Fruit fly (Drosophila melanogaster) whole organism, embryonic: ENCODE measurements around the gene CG32847.

Experiments used
- Adf1 ChIP-seq: fragments of 200-800 bp; sonication (Bioruptor generic); IDR thresholded peaks from 2 replicates; pipeline ENCODE4 v1.3.6; 2022; ENCODE audit warnings: missing biosample characterization, missing genetic modification characterization
- Aef1 ChIP-seq: fragments of 200-800 bp; sonication (Bioruptor generic); IDR thresholded peaks from 3 replicates; pipeline ENCODE4 v1.3.6; 2022; ENCODE audit warnings: missing biosample characterization, missing genetic modification characterization
- Asciz ChIP-seq: fragments of 200-800 bp; sonication (Bioruptor generic); optimal IDR thresholded peaks from 2 replicates; lab custom pipeline; 2017; ENCODE audit warnings: missing biosample characterization, mild to moderate bottlenecking, missing genetic modification characterization, missing genetic modification reagents
- BtbVII ChIP-seq: fragments of 200-800 bp; sonication (Bioruptor generic); optimal IDR thresholded peaks from 3 replicates; lab custom pipeline; 2017; ENCODE audit warnings: missing biosample characterization, mild to moderate bottlenecking, missing genetic modification characterization
- CG10462 ChIP-seq: fragments of 200-800 bp; sonication (Bioruptor generic); optimal IDR thresholded peaks from 2 replicates; lab custom pipeline; 2016; ENCODE audit warnings: missing biosample characterization, missing genetic modification characterization
- CG12104 ChIP-seq: fragments of 200-800 bp; sonication (Bioruptor generic); optimal IDR thresholded peaks from 3 replicates; lab custom pipeline; 2016; ENCODE audit warnings: missing biosample characterization, missing genetic modification characterization
- CG13424 ChIP-seq: fragments of 200-800 bp; sonication (Bioruptor generic); optimal IDR thresholded peaks from 2 replicates; lab custom pipeline; 2019; ENCODE audit warnings: missing biosample characterization, mild to moderate bottlenecking, missing genetic modification characterization, moderate library complexity
- CG13775 ChIP-seq: fragments of 200-800 bp; sonication (Bioruptor generic); optimal IDR thresholded peaks from 3 replicates; lab custom pipeline; 2017; ENCODE audit warnings: missing biosample characterization, mild to moderate bottlenecking, missing genetic modification characterization
- CG14441 ChIP-seq: fragments of 200-800 bp; sonication (Bioruptor generic); IDR thresholded peaks from 2 replicates; pipeline ENCODE4 v1.3.6; 2022; ENCODE audit warnings: missing biosample characterization, missing genetic modification characterization
- CG16813 ChIP-seq: fragments of 200-800 bp; sonication (Bioruptor generic); IDR thresholded peaks from 3 replicates; pipeline ENCODE4 v1.3.6; 2022; ENCODE audit warnings: missing biosample characterization, missing genetic modification characterization; ENCODE audit not compliant: partially characterized antibody
- CG17361 ChIP-seq: fragments of 200-800 bp; sonication (Bioruptor generic); IDR thresholded peaks from 3 replicates; pipeline ENCODE4 v1.3.6; 2022; ENCODE audit warnings: missing biosample characterization, missing genetic modification characterization
- CG17568 ChIP-seq: fragments of 200-800 bp; sonication (Bioruptor generic); optimal IDR thresholded peaks from 2 replicates; lab custom pipeline; 2018; ENCODE audit warnings: missing biosample characterization, mild to moderate bottlenecking, missing genetic modification characterization, moderate library complexity
- CG18262 ChIP-seq: fragments of 200-800 bp; optimal IDR thresholded peaks from 3 replicates; lab custom pipeline; 2019; ENCODE audit warnings: missing biosample characterization, mild to moderate bottlenecking, missing genetic modification characterization, moderate library complexity
- CG2712 ChIP-seq: fragments of 200-800 bp; optimal IDR thresholded peaks from 3 replicates; lab custom pipeline; 2019; ENCODE audit warnings: missing biosample characterization, mild to moderate bottlenecking, missing genetic modification characterization, moderate library complexity
- CG30431 ChIP-seq: fragments of 200-800 bp; sonication (Bioruptor generic); optimal IDR thresholded peaks from 2 replicates; lab custom pipeline; 2017; ENCODE audit warnings: missing biosample characterization, missing genetic modification characterization
- CG31224 ChIP-seq: fragments of 200-800 bp; sonication (Bioruptor generic); IDR thresholded peaks from 2 replicates; pipeline ENCODE4 v1.3.6; 2022; ENCODE audit warnings: missing biosample characterization, missing genetic modification characterization
- CG4404 ChIP-seq: fragments of 200-800 bp; sonication (Bioruptor generic); IDR thresholded peaks from 2 replicates; pipeline ENCODE4 v1.3.6; 2022; ENCODE audit warnings: missing biosample characterization, missing genetic modification characterization
- CG4617 ChIP-seq: fragments of 200-800 bp; sonication (Bioruptor generic); optimal IDR thresholded peaks from 3 replicates; lab custom pipeline; 2016; ENCODE audit warnings: missing biosample characterization, missing genetic modification characterization, borderline replicate concordance
- CG6654 ChIP-seq: fragments of 200-800 bp; sonication (Bioruptor generic); optimal IDR thresholded peaks from 2 replicates; lab custom pipeline; 2017; ENCODE audit warnings: missing biosample characterization, mild to moderate bottlenecking, missing genetic modification characterization
- CG7745 ChIP-seq: fragments of 200-800 bp; sonication (Bioruptor generic); optimal IDR thresholded peaks from 2 replicates; lab custom pipeline; 2018; ENCODE audit warnings: missing biosample characterization, mild to moderate bottlenecking, missing genetic modification characterization, moderate library complexity
- CG7786 ChIP-seq: fragments of 200-800 bp; sonication (Bioruptor generic); optimal IDR thresholded peaks from 2 replicates; lab custom pipeline; 2016; ENCODE audit warnings: missing biosample characterization, missing genetic modification characterization
- CG8388 ChIP-seq: fragments of 200-800 bp; sonication (Bioruptor generic); optimal IDR thresholded peaks from 2 replicates; lab custom pipeline; 2019; ENCODE audit warnings: missing biosample characterization, mild to moderate bottlenecking, missing genetic modification characterization, moderate library complexity
- CG8765 ChIP-seq: fragments of 200-800 bp; sonication (Bioruptor generic); IDR thresholded peaks from 2 replicates; pipeline ENCODE4 v1.3.6; 2022; ENCODE audit warnings: missing biosample characterization, missing genetic modification characterization
- Camta ChIP-seq: fragments of 200-800 bp; sonication (Bioruptor generic); optimal IDR thresholded peaks from 2 replicates; lab custom pipeline; 2016; ENCODE audit warnings: missing biosample characterization, missing genetic modification characterization
- Dbx ChIP-seq: fragments of 200-800 bp; sonication (Bioruptor generic); IDR thresholded peaks from 3 replicates; pipeline ENCODE4 v1.3.6; 2022; ENCODE audit warnings: missing biosample characterization, missing genetic modification characterization
- Elba2 ChIP-seq: fragments of 200-800 bp; sonication (Bioruptor generic); optimal IDR thresholded peaks from 3 replicates; lab custom pipeline; 2016; ENCODE audit warnings: missing biosample characterization, missing genetic modification characterization
- Ets65A ChIP-seq: fragments of 200-800 bp; sonication (Bioruptor generic); peaks from one replicate; lab custom pipeline; 2016; ENCODE audit warnings: missing biosample characterization, missing genetic modification characterization
- H15 ChIP-seq: fragments of 200-800 bp; sonication (Bioruptor generic); IDR thresholded peaks from 3 replicates; pipeline ENCODE4 v1.3.6; 2022; ENCODE audit warnings: missing biosample characterization, missing genetic modification characterization
- HHEX ChIP-seq: fragments of 200-800 bp; sonication (Bioruptor generic); optimal IDR thresholded peaks from 3 replicates; lab custom pipeline; 2017; ENCODE audit warnings: missing biosample characterization, mild to moderate bottlenecking, missing genetic modification characterization, missing genetic modification reagents
- MBD-R2 ChIP-seq: fragments of 200-800 bp; sonication (Bioruptor generic); IDR thresholded peaks from 2 replicates; pipeline ENCODE4 v1.3.6; 2022; ENCODE audit warnings: missing biosample characterization, missing genetic modification characterization
- Mad ChIP-seq: fragments of 200-800 bp; sonication (Bioruptor generic); optimal IDR thresholded peaks from 2 replicates; lab custom pipeline; 2016; ENCODE audit warnings: missing biosample characterization, missing genetic modification characterization
- Stat92E ChIP-seq, 3 experiments: fragments of >200 bp in 2 of 3; fragments of 200-800 bp in 1 of 3; sonication (Bioruptor generic) in 1 of 3; optimal IDR thresholded peaks; 2 replicates each; lab custom pipeline; 2017 to 2019; ENCODE audit warnings: missing biosample characterization in 3 of 3, missing genetic modification characterization in 3 of 3, mild to moderate bottlenecking in 1 of 3, moderate library complexity in 1 of 3
- Trl ChIP-seq, 3 experiments: fragments of >200 bp in 2 of 3; fragments of 200-800 bp in 1 of 3; sonication (Bioruptor generic) in 1 of 3; optimal IDR thresholded peaks; 2 replicates in 1 of 3; 3 replicates in 2 of 3; lab custom pipeline; 2016 to 2017; ENCODE audit warnings: missing biosample characterization in 1 of 3, missing genetic modification characterization in 1 of 3
- Usf ChIP-seq: fragments of 200-800 bp; sonication (Bioruptor generic); optimal IDR thresholded peaks from 2 replicates; lab custom pipeline; 2017; ENCODE audit warnings: missing genotype, missing biosample characterization, missing genetic modification characterization
- Vsx1 ChIP-seq: fragments of 200-800 bp; sonication (Bioruptor generic); optimal IDR thresholded peaks from 2 replicates; lab custom pipeline; 2017; ENCODE audit warnings: missing biosample characterization, mild to moderate bottlenecking, missing genetic modification characterization, missing genetic modification reagents
- bcd ChIP-seq: fragments of 200-800 bp; sonication (Bioruptor generic); optimal IDR thresholded peaks from 2 replicates; lab custom pipeline; 2017; ENCODE audit warnings: missing biosample characterization, mild to moderate bottlenecking, missing genetic modification characterization
- br ChIP-seq: fragments of >200 bp; optimal IDR thresholded peaks from 2 replicates; lab custom pipeline; 2017
- crc ChIP-seq: fragments of 200-800 bp; sonication (Bioruptor generic); optimal IDR thresholded peaks from 2 replicates; lab custom pipeline; 2016; ENCODE audit warnings: missing biosample characterization, missing genetic modification characterization
- exex ChIP-seq: fragments of 200-800 bp; sonication (Bioruptor generic); optimal IDR thresholded peaks from 4 replicates; lab custom pipeline; 2018; ENCODE audit warnings: missing biosample characterization, mild to moderate bottlenecking, missing genetic modification characterization, moderate library complexity
- fd96Cb ChIP-seq: fragments of 200-800 bp; sonication (Bioruptor generic); optimal IDR thresholded peaks from 2 replicates; lab custom pipeline; 2018; ENCODE audit warnings: missing biosample characterization, mild to moderate bottlenecking, missing genetic modification characterization, moderate library complexity
- ftz-f1 ChIP-seq: fragments of 200-800 bp; sonication (Bioruptor generic); optimal IDR thresholded peaks from 2 replicates; lab custom pipeline; 2016; ENCODE audit warnings: missing biosample characterization, missing genetic modification characterization
- lmd ChIP-seq: fragments of 200-800 bp; sonication (Bioruptor generic); IDR thresholded peaks from 2 replicates; pipeline ENCODE4 v1.3.6; 2022; ENCODE audit warnings: missing biosample characterization, missing genetic modification characterization
- nau ChIP-seq: fragments of 200-800 bp; sonication (Bioruptor generic); optimal IDR thresholded peaks from 3 replicates; lab custom pipeline; 2017; ENCODE audit warnings: missing biosample characterization, mild to moderate bottlenecking, missing genetic modification characterization, missing genetic modification reagents
- pho ChIP-seq: fragments of 200-800 bp; sonication (Bioruptor generic); optimal IDR thresholded peaks from 2 replicates; lab custom pipeline; 2016; ENCODE audit warnings: missing biosample characterization, missing genetic modification characterization
- pnt ChIP-seq: fragments of 200-800 bp; sonication (Bioruptor generic); optimal IDR thresholded peaks from 3 replicates; lab custom pipeline; 2016; ENCODE audit warnings: missing biosample characterization, missing genetic modification characterization
- ro ChIP-seq: fragments of 200-800 bp; sonication (Bioruptor generic); IDR thresholded peaks from 2 replicates; pipeline ENCODE4 v1.3.6; 2022; ENCODE audit warnings: missing biosample characterization, missing genetic modification characterization
- sens ChIP-seq: fragments of 200-800 bp; sonication (Bioruptor generic); peaks from one replicate; lab custom pipeline; 2016; ENCODE audit warnings: missing biosample characterization, missing genetic modification characterization
- sisA ChIP-seq: fragments of 200-800 bp; sonication (Bioruptor generic); IDR thresholded peaks from 2 replicates; pipeline ENCODE4 v1.3.6; 2022; ENCODE audit warnings: missing biosample characterization, missing genetic modification characterization
- stwl ChIP-seq: fragments of 200-800 bp; sonication (Bioruptor generic); optimal IDR thresholded peaks from 3 replicates; lab custom pipeline; 2018; ENCODE audit warnings: missing biosample characterization, mild to moderate bottlenecking, missing genetic modification characterization, moderate library complexity
- tna ChIP-seq: fragments of 200-800 bp; sonication (Bioruptor generic); IDR thresholded peaks from 2 replicates; pipeline ENCODE4 v1.3.6; 2022; ENCODE audit warnings: missing biosample characterization, missing genetic modification characterization; ENCODE audit not compliant: partially characterized antibody

Gene CG32847

dm6 chr3L:15094589-15095288 is 26.6 kb upstream of the CG32847 start, which contains the start of the genes sstn, Plp and GlyRS (continued):
- TF ChIP-seq CG2712 (tag; lab: Kevin White, UChicago) (peak; percentile 72), pnt (GFP tag; lab: Kevin White, UChicago) (no peak), Camta (GFP tag; lab: Kevin White, UChicago) (no peak), Aef1 (no peak), CG12104 (GFP tag; lab: Kevin White, UChicago) (peak; percentile 39), CG13424 (tag; lab: Kevin White, UChicago) (peak; percentile 32), Ets65A (GFP tag; lab: Kevin White, UChicago) (peak; percentile 41), CG4404 (no peak), sens (GFP tag; lab: Kevin White, UChicago) (peak; percentile 60), Dbx (no peak), H15 (GFP tag; lab: Robert Waterston, UW) (no peak), Stat92E (GFP tag; optimal IDR thresholded peaks at IDR 0.05; lab: Kevin White, UChicago) (no peak), fd96Cb (tag; lab: Kevin White, UChicago) (no peak), CG18262 (tag; lab: Kevin White, UChicago) (peak; percentile 49), pho (GFP tag; lab: Kevin White, UChicago) (no peak), HHEX (GFP tag; lab: Kevin White, UChicago) (no peak), Elba2 (GFP tag; lab: Kevin White, UChicago) (peak; percentile 92), tna (GFP tag; lab: Robert Waterston, UW) (no peak), Asciz (GFP tag; lab: Kevin White, UChicago) (peak; percentile 23), Adf1 (peak; percentile 13; the same call in 1 of the 2 replicates), CG13775 (peak; percentile 42), stwl (tag; lab: Kevin White, UChicago) (peak; percentile 56), CG8765 (GFP tag; lab: Robert Waterston, UW) (no peak), nau (GFP tag; lab: Kevin White, UChicago) (no peak), CG4617 (GFP tag; lab: Kevin White, UChicago) (peak; percentile 35), CG30431 (GFP tag; lab: Kevin White, UChicago) (no peak), crc (GFP tag; lab: Kevin White, UChicago) (no peak), ftz-f1 (GFP tag; lab: Kevin White, UChicago) (no peak), ro (GFP tag; lab: Robert Waterston, UW) (no peak), Vsx1 (GFP tag; lab: Kevin White, UChicago) (no peak), sisA (no peak), CG7786 (no peak), Mad (GFP tag; lab: Kevin White, UChicago) (no peak), CG31224 (GFP tag; lab: Robert Waterston, UW) (no peak), MBD-R2 (peak; percentile 47; the same call in 1 of the 2 replicates), CG6654 (GFP tag; lab: Kevin White, UChicago) (no peak), lmd (GFP tag; lab: Robert Waterston, UW) (no peak), CG7745 (no peak), exex (tag; lab: Kevin White, UChicago) (peak; percentile 21), Usf (GFP tag; lab: Kevin White, UChicago) (no peak), CG16813 (GFP tag; lab: Robert Waterston, UW) (no peak), CG8388 (GFP tag; lab: Kevin White, UChicago) (no peak), BtbVII (GFP tag; lab: Kevin White, UChicago) (no peak), bcd (peak; percentile 52), Trl (optimal IDR thresholded peaks at IDR 0.05; lab: Kevin White, UChicago) (peak in 1 of 2 experiments; percentile 12), Trl (GFP tag; optimal IDR thresholded peaks at IDR 0.05; lab: Kevin White, UChicago) (no peak), CG17568 (GFP tag; lab: Kevin White, UChicago) (no peak), CG14441 (no peak), br (lab: Kevin White, UChicago) (no peak), CG10462 (GFP tag; lab: Kevin White, UChicago) (no peak), CG17361 (peak; percentile 78)
